Fruit fly (Drosophila melanogaster) whole organism, prepupa: ENCODE results near the gene SdhBL.

Experiments
- Blimp-1 ChIP-seq: fragments of 200-800 bp; sonication (Bioruptor generic); optimal IDR thresholded peaks from 3 replicates; lab custom pipeline; 2017; ENCODE audit warnings: missing biosample characterization, missing genetic modification characterization, mild to moderate bottlenecking, moderate library complexity, missing genetic modification reagents
- CG11762 ChIP-seq: fragments of 200-800 bp; sonication (Bioruptor generic); optimal IDR thresholded peaks from 3 replicates; lab custom pipeline; 2016; ENCODE audit warnings: missing biosample characterization, missing genetic modification characterization; ENCODE audit not compliant: insufficient read depth
- CG1621 ChIP-seq: fragments of 200-800 bp; sonication (Bioruptor generic); optimal IDR thresholded peaks from 3 replicates; lab custom pipeline; 2018; ENCODE audit warnings: missing biosample characterization, mild to moderate bottlenecking, missing genetic modification characterization
- CG16779 ChIP-seq: fragments of 200-800 bp; sonication (Bioruptor generic); optimal IDR thresholded peaks from 3 replicates; lab custom pipeline; 2017; ENCODE audit warnings: missing biosample characterization, mild to moderate bottlenecking, missing genetic modification characterization
- CG31627 ChIP-seq: fragments of 200-800 bp; sonication (Bioruptor generic); optimal IDR thresholded peaks from 3 replicates; lab custom pipeline; 2016; ENCODE audit warnings: missing biosample characterization, missing genetic modification characterization
- CG32006 ChIP-seq: fragments of 200-800 bp; sonication (Bioruptor generic); optimal IDR thresholded peaks from 3 replicates; lab custom pipeline; 2017; ENCODE audit warnings: missing biosample characterization, mild to moderate bottlenecking, missing genetic modification characterization
- CG4318 ChIP-seq: fragments of 200-800 bp; sonication (Bioruptor generic); optimal IDR thresholded peaks from 3 replicates; lab custom pipeline; 2017; ENCODE audit warnings: missing biosample characterization, mild to moderate bottlenecking, missing genetic modification characterization
- CG6163 ChIP-seq: fragments of 200-800 bp; sonication (Bioruptor generic); IDR thresholded peaks from 3 replicates; pipeline ENCODE4 v1.3.6; 2022; ENCODE audit warnings: missing biosample characterization, missing genetic modification characterization
- CG6276 ChIP-seq: fragments of 200-800 bp; sonication (Bioruptor generic); optimal IDR thresholded peaks from 2 replicates; lab custom pipeline; 2017; ENCODE audit warnings: missing biosample characterization, mild to moderate bottlenecking, missing genetic modification characterization
- CG6808 ChIP-seq: fragments of 200-800 bp; sonication (Bioruptor generic); optimal IDR thresholded peaks from 3 replicates; lab custom pipeline; 2017; ENCODE audit warnings: missing biosample characterization, missing genetic modification characterization, mild to moderate bottlenecking, moderate library complexity, missing genetic modification reagents
- CG6854 ChIP-seq: fragments of 200-800 bp; sonication (Bioruptor generic); optimal IDR thresholded peaks from 2 replicates; lab custom pipeline; 2017; ENCODE audit warnings: missing biosample characterization, mild to moderate bottlenecking, missing genetic modification characterization
- CG8119 ChIP-seq: fragments of 200-800 bp; sonication (Bioruptor generic); IDR thresholded peaks from 3 replicates; pipeline ENCODE4 v1.3.6; 2022; ENCODE audit warnings: missing biosample characterization, missing genetic modification characterization
- CG8319 ChIP-seq: fragments of 200-800 bp; sonication (Bioruptor generic); optimal IDR thresholded peaks from 3 replicates; lab custom pipeline; 2016; ENCODE audit warnings: missing biosample characterization, missing genetic modification characterization
- CG9139 ChIP-seq: fragments of 200-800 bp; sonication (Bioruptor generic); optimal IDR thresholded peaks from 3 replicates; lab custom pipeline; 2017; ENCODE audit warnings: missing biosample characterization, mild to moderate bottlenecking, missing genetic modification characterization
- Eip75B ChIP-seq: fragments of 200-800 bp; sonication (Bioruptor generic); optimal IDR thresholded peaks from 3 replicates; lab custom pipeline; 2016; ENCODE audit warnings: missing biosample characterization, missing genetic modification characterization
- Eip78C ChIP-seq: fragments of 200-800 bp; sonication (Bioruptor generic); peaks from one replicate; lab custom pipeline; 2016; ENCODE audit warnings: missing biosample characterization, missing genetic modification characterization
- Eip93F ChIP-seq: fragments of 200-800 bp; sonication (Bioruptor generic); optimal IDR thresholded peaks from 2 replicates; lab custom pipeline; 2016; ENCODE audit warnings: missing biosample characterization, mild to moderate bottlenecking, missing genetic modification characterization
- Ets21C ChIP-seq: fragments of 200-800 bp; sonication (Bioruptor generic); optimal IDR thresholded peaks from 3 replicates; lab custom pipeline; 2016; ENCODE audit warnings: missing biosample characterization, missing genetic modification characterization
- Gug ChIP-seq: fragments of 200-800 bp; sonication (Bioruptor generic); IDR thresholded peaks from 2 replicates; pipeline ENCODE4 v1.3.6; 2022; ENCODE audit warnings: missing biosample characterization, missing genetic modification characterization
- Hr38 ChIP-seq: sonication (Bioruptor generic); optimal IDR thresholded peaks from 2 replicates; lab custom pipeline; 2016; ENCODE audit warnings: missing biosample characterization, missing genetic modification characterization
- Hr39 ChIP-seq: fragments of 200-800 bp; sonication (Bioruptor generic); optimal IDR thresholded peaks from 2 replicates; lab custom pipeline; 2016; ENCODE audit warnings: missing biosample characterization, missing genetic modification characterization
- Hr4 ChIP-seq: fragments of 200-800 bp; sonication (Bioruptor generic); optimal IDR thresholded peaks from 3 replicates; lab custom pipeline; 2016; ENCODE audit warnings: missing biosample characterization, missing genetic modification characterization
- Lpt ChIP-seq: fragments of 200-800 bp; sonication (Bioruptor generic); optimal IDR thresholded peaks from 3 replicates; lab custom pipeline; 2016; ENCODE audit warnings: missing biosample characterization, missing genetic modification characterization
- Smox ChIP-seq: fragments of 200-800 bp; sonication (Bioruptor generic); optimal IDR thresholded peaks from 3 replicates; lab custom pipeline; 2016; ENCODE audit warnings: missing biosample characterization, missing genetic modification characterization
- Sox102F ChIP-seq: fragments of 200-800 bp; sonication (Bioruptor generic); optimal IDR thresholded peaks from 2 replicates; lab custom pipeline; 2016; ENCODE audit warnings: missing biosample characterization, mild to moderate bottlenecking, missing genetic modification characterization
- Sox14 ChIP-seq: fragments of 200-800 bp; sonication (Bioruptor generic); optimal IDR thresholded peaks from 3 replicates; lab custom pipeline; 2016; ENCODE audit warnings: missing biosample characterization, missing genetic modification characterization
- Sox15 ChIP-seq: fragments of 200-800 bp; sonication (Bioruptor generic); optimal IDR thresholded peaks from 3 replicates; lab custom pipeline; 2016; ENCODE audit warnings: missing biosample characterization, missing genetic modification characterization
- dsx ChIP-seq: fragments of 200-800 bp; optimal IDR thresholded peaks from 3 replicates; lab custom pipeline; 2019; ENCODE audit warnings: missing biosample characterization, mild to moderate bottlenecking, missing genetic modification characterization, moderate library complexity; ENCODE audit not compliant: poor library complexity, severe bottlenecking
- eg ChIP-seq: fragments of 200-800 bp; sonication (Bioruptor generic); IDR thresholded peaks from 3 replicates; pipeline ENCODE4 v1.3.6; 2022; ENCODE audit warnings: missing biosample characterization, missing genetic modification characterization
- esn ChIP-seq: fragments of 200-800 bp; sonication (Bioruptor generic); optimal IDR thresholded peaks from 2 replicates; lab custom pipeline; 2016; ENCODE audit warnings: missing biosample characterization, mild to moderate bottlenecking, missing genetic modification characterization, moderate library complexity
- fd59A ChIP-seq: fragments of 200-800 bp; sonication (Bioruptor generic); optimal IDR thresholded peaks from 2 replicates; lab custom pipeline; 2017; ENCODE audit warnings: missing biosample characterization, mild to moderate bottlenecking, missing genetic modification characterization, missing genetic modification reagents
- fd85E ChIP-seq: fragments of 200-800 bp; sonication (Bioruptor generic); optimal IDR thresholded peaks from 3 replicates; lab custom pipeline; 2016; ENCODE audit warnings: missing biosample characterization, missing genetic modification characterization
- net ChIP-seq: fragments of 200-800 bp; sonication (Bioruptor generic); optimal IDR thresholded peaks from 3 replicates; lab custom pipeline; 2016; ENCODE audit warnings: missing biosample characterization, missing genetic modification characterization
- salr ChIP-seq, 2 experiments: fragments of 200-800 bp; sonication (Bioruptor generic); optimal IDR thresholded peaks; 3 replicates each; lab custom pipeline; 2016 to 2018; ENCODE audit warnings: missing biosample characterization in 2 of 2, missing genetic modification characterization in 2 of 2, mild to moderate bottlenecking in 1 of 2
- spab ChIP-seq: fragments of 200-800 bp; sonication (Bioruptor generic); optimal IDR thresholded peaks from 2 replicates; lab custom pipeline; 2017; ENCODE audit warnings: missing biosample characterization, mild to moderate bottlenecking, missing genetic modification characterization, missing genetic modification reagents
- ss ChIP-seq, 2 experiments: fragments of 200-800 bp; sonication (Bioruptor generic); optimal IDR thresholded peaks; 2 replicates in 1 of 2; 3 replicates in 1 of 2; lab custom pipeline; 2017 to 2018; ENCODE audit warnings: mild to moderate bottlenecking in 2 of 2, missing biosample characterization in 2 of 2, missing genetic modification characterization in 2 of 2, moderate library complexity in 1 of 2
- svp ChIP-seq: fragments of 200-800 bp; sonication (Bioruptor generic); peaks from one replicate; lab custom pipeline; 2016; ENCODE audit warnings: missing biosample characterization, missing genetic modification characterization
- topi ChIP-seq: fragments of 200-800 bp; sonication (Bioruptor generic); optimal IDR thresholded peaks from 3 replicates; lab custom pipeline; 2016; ENCODE audit warnings: missing biosample characterization, missing genetic modification characterization
- vri ChIP-seq: fragments of 200-800 bp; sonication (Bioruptor generic); optimal IDR thresholded peaks from 3 replicates; lab custom pipeline; 2016; ENCODE audit warnings: missing biosample characterization, mild to moderate bottlenecking, missing genetic modification characterization

SdhBL gene

DNA sequence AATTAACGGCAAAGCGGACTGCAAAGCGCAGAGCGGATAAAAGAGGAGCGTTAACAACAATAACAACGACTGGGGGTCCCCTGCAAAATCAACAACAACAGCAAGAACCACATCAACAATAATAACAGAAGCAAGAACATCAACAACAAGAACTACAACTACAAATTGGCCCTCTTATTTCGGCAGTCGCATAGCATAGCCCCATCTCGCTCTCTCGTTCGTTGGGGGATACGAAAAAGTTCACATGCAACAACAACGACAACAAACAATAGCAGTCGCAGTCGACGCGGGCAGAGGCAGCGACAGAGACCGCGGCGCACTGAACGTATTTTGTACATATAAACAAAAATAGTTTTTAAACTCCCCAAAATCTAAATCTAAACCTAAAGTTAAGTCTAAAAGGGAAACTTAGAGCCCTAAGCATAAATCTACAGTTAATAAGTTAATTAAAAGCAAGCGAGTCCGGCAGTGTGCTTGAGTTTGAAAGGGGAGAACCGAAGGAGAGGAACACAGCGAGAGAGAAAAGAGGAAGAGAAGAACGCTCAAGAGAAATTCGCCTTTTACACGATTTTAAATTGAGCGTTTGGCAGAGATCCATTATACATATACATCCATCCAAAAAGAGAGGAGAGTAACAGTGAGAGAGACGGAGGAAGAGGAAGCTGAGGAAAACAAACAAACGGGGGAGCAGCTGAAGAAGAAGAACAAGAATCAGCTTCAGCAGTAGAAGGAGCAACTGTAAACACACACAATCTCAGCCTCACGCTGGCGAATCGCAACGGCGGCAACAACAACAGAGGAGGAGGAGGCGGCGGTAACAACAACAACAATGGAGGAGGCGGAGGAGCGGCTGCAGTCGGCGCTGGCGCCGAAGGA is 29.5 kb upstream of the SdhBL start (continued):
- no peak for TF ChIP-seq CG8319 (GFP tag; lab: Kevin White, UChicago)
- no peak for TF ChIP-seq Hr38
- peak; percentile 24 for TF ChIP-seq CG6854 (GFP tag; lab: Kevin White, UChicago)
- TF ChIP-seq CG16779 (tag; lab: Kevin White, UChicago) = no peak
- peak; percentile 54; the same call in 1 of the 3 replicates for TF ChIP-seq CG6163 (GFP tag; lab: Robert Waterston, UW)
- no peak for TF ChIP-seq CG32006
- no peak for TF ChIP-seq Eip75B (GFP tag; lab: Kevin White, UChicago)
- no peak for TF ChIP-seq topi (GFP tag; lab: Kevin White, UChicago)
- no peak for TF ChIP-seq Smox (GFP tag; lab: Kevin White, UChicago)

DNA sequence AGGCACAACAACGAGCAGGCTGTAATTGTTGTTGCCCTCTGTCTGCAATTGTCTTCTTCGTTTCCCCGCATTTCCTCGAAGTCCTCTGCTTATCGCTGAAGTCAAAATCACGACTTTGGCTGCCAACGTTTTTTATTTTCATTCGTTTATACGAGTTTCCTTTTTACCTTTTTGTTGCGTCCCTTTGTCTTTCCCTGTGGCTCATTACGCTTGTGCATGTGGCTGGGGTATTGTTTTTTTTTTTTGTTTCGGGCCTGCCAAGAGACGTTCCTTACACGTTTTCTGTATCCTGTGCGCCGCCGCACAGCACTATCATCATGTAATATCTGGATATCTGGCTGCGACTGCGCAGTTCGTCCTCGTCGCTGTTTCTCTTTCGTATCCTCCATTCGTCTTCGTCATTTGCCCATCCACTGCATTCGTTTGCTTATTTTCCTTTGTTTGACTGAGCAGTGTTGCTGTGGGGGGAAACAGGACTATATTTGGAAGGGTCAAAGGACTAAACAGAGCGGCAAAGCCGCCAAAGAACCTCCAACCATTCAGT is 27.9 kb upstream of the SdhBL start:
- peak; percentile 63 for TF ChIP-seq CG6808 (GFP tag; lab: Kevin White, UChicago)
- peak; percentile 59 for TF ChIP-seq CG9139 (GFP tag; lab: Kevin White, UChicago)
- TF ChIP-seq Ets21C (GFP tag; lab: Kevin White, UChicago) = no peak
- peak; percentile 0 for TF ChIP-seq Sox14 (GFP tag; lab: Kevin White, UChicago)
- no peak for TF ChIP-seq Eip78C (GFP tag; lab: Kevin White, UChicago)
- TF ChIP-seq spab (GFP tag; lab: Kevin White, UChicago) = peak; percentile 10
- TF ChIP-seq esn (GFP tag; lab: Kevin White, UChicago) = no peak
- TF ChIP-seq CG6163 (GFP tag; lab: Robert Waterston, UW) = 0 out of 3 replicates have a peak, but pooled peaks have one; percentile 16
- peak; percentile 77 to 81 for TF ChIP-seq ss (GFP tag; optimal IDR thresholded peaks at IDR 0.05; lab: Kevin White, UChicago)

DNA sequence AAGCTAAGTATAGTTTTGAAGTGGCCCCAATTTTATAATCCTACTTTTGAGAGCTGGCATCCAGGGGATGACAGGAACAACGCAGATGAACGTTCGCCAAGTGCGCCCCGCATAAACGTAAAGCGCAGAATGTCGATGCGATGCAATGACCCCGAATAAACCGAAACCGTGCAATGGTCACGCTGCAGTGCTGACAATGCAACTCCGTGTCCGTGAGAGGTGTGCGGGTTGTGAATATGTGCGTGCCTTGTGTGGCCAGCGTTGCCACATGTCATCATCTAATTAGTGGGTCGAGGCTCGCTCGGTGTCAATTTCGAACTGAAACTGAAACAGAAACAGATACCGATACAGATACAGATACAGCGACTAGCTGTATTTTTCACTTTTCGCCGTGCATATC is 26.1 kb upstream of the SdhBL start:
- TF ChIP-seq spab (GFP tag; lab: Kevin White, UChicago) (no peak), eg (GFP tag; lab: Robert Waterston, UW) (no peak), CG6276 (GFP tag; lab: Kevin White, UChicago) (no peak), Eip75B (GFP tag; lab: Kevin White, UChicago) (no peak), CG6854 (GFP tag; lab: Kevin White, UChicago) (no peak), svp (GFP tag; lab: Kevin White, UChicago) (peak; percentile 61), ss (GFP tag; optimal IDR thresholded peaks at IDR 0.05; lab: Kevin White, UChicago) (peak in 1 of 2 experiments; percentile 31), Hr39 (GFP tag; lab: Kevin White, UChicago) (no peak), Eip78C (GFP tag; lab: Kevin White, UChicago) (peak; percentile 49), Eip93F (GFP tag; lab: Kevin White, UChicago) (no peak), net (no peak), vri (GFP tag; lab: Kevin White, UChicago) (no peak), CG16779 (tag; lab: Kevin White, UChicago) (no peak), fd59A (no peak), CG4318 (GFP tag; lab: Kevin White, UChicago) (no peak), Lpt (no peak), esn (GFP tag; lab: Kevin White, UChicago) (no peak)

DNA sequence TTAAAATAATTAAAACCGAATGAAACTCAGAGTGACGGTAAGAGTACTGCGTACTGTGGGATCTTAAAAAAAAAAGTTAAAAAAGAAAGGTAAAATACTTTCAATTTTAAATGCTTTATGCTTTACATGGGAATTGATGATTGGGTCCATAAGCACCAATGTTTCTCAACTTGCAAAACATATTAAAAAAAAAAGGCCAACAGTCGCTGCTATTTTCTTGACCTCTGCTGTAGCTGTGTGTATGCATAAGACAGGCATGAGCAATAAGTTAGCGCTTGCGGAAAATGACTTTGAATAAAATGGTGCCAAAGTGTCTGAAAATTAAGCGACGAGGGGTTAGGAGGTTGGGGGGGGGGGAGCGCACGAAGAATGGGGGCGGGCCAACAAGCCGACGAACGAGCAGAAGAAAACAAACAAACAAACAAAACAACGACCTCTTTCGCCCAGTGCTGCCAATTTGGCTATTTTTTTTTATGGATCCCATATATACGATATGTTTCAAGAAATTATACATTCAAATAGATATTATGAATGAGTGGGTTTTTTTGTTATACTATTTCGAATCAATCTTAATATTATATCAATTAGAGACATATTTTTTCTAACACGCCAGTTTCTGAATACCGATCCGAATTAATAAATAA is 24.6 kb upstream of the SdhBL start:
- TF ChIP-seq CG6808 (GFP tag; lab: Kevin White, UChicago) = peak; percentile 76
- TF ChIP-seq dsx (GFP tag; lab: Kevin White, UChicago) = no peak
- TF ChIP-seq Sox15 (GFP tag; lab: Kevin White, UChicago) = peak; percentile 54
- TF ChIP-seq Hr39 (GFP tag; lab: Kevin White, UChicago) = peak; percentile 76
- TF ChIP-seq net = peak; percentile 64
- TF ChIP-seq Ets21C (GFP tag; lab: Kevin White, UChicago) = peak; percentile 63
- peak; percentile 78 for TF ChIP-seq eg (GFP tag; lab: Robert Waterston, UW)
- TF ChIP-seq CG1621 (tag; lab: Kevin White, UChicago) = peak; percentile 54
- peak; percentile 70 for TF ChIP-seq CG31627 (GFP tag; lab: Kevin White, UChicago)
- TF ChIP-seq fd85E = no peak
- TF ChIP-seq Gug (GFP tag; lab: Robert Waterston, UW) = peak; percentile 68
- TF ChIP-seq salr (GFP tag; optimal IDR thresholded peaks at IDR 0.05; lab: Kevin White, UChicago) = peak in 1 of 2 experiments; percentile 55
- no peak for TF ChIP-seq CG6854 (GFP tag; lab: Kevin White, UChicago)
- no peak for TF ChIP-seq Blimp-1 (GFP tag; lab: Kevin White, UChicago)
- peak; percentile 65 to 70 for TF ChIP-seq ss (GFP tag; optimal IDR thresholded peaks at IDR 0.05; lab: Kevin White, UChicago)
- no peak for TF ChIP-seq CG16779 (tag; lab: Kevin White, UChicago)
- TF ChIP-seq Hr4 = no peak
- peak; percentile 56 for TF ChIP-seq CG11762
- TF ChIP-seq CG8119 (GFP tag; lab: Robert Waterston, UW) = peak; percentile 68
- no peak for TF ChIP-seq vri (GFP tag; lab: Kevin White, UChicago)
- TF ChIP-seq Sox102F (GFP tag; lab: Kevin White, UChicago) = peak; percentile 77
- peak; percentile 71 for TF ChIP-seq spab (GFP tag; lab: Kevin White, UChicago)
